Worm (Caenorhabditis elegans) whole organism, L4 larva: ENCODE data around the gene F44D12.19.

Source experiments
- F49E8.2 ChIP-seq: sonication (generic microtip); optimal IDR thresholded peaks from 2 replicates; lab custom pipeline; 2016; ENCODE audit warnings: missing compliant biosample characterization, mild to moderate bottlenecking, missing genetic modification characterization, borderline replicate concordance
- T26A8.4 ChIP-seq: fragments of 200-800 bp; sonication (Bioruptor generic); IDR thresholded peaks from 2 replicates; pipeline ENCODE4 v1.3.6; 2022; ENCODE audit warnings: missing genetic modification characterization, missing compliant biosample characterization
- Y105C5A.15 ChIP-seq: fragments of 200-800 bp; sonication (Bioruptor generic); IDR thresholded peaks from 2 replicates; pipeline ENCODE4 v1.3.6; 2022; ENCODE audit warnings: missing genetic modification characterization, missing compliant biosample characterization
- Y5F2A.4 ChIP-seq: fragments of 200-800 bp; sonication (Bioruptor generic); optimal IDR thresholded peaks from 2 replicates; lab custom pipeline; 2018; ENCODE audit warnings: mild to moderate bottlenecking, missing genetic modification characterization, missing compliant biosample characterization
- aha-1 ChIP-seq: fragments of 150-350 bp; peaks from one replicate; lab custom pipeline; 2014; ENCODE audit warnings: missing biosample characterization, missing genetic modification characterization
- aly-2 ChIP-seq: sonication (generic microtip); optimal IDR thresholded peaks from 2 replicates; lab custom pipeline; 2018; ENCODE audit warnings: missing biosample characterization, missing genetic modification characterization
- ama-1 ChIP-seq: fragments of 150-350 bp; optimal IDR thresholded peaks from 2 replicates; lab custom pipeline; 2014; ENCODE audit warnings: inconsistent platforms, mixed read lengths
- ceh-28 ChIP-seq: fragments of 150-350 bp; optimal IDR thresholded peaks from 2 replicates; lab custom pipeline; 2014; ENCODE audit warnings: missing biosample characterization, missing genetic modification reagents, missing genetic modification characterization
- ceh-32 ChIP-seq: sonication (generic microtip); optimal IDR thresholded peaks from 2 replicates; lab custom pipeline; 2016; ENCODE audit warnings: mild to moderate bottlenecking, missing genetic modification characterization, missing compliant biosample characterization; ENCODE audit not compliant: poor library complexity
- ceh-44 ChIP-seq: fragments of 200-800 bp; sonication (Bioruptor generic); IDR thresholded peaks from 2 replicates; pipeline ENCODE4 v1.3.6; 2022; ENCODE audit warnings: missing genetic modification reagents, missing genetic modification characterization, missing compliant biosample characterization
- ceh-62 ChIP-seq: sonication (generic microtip); optimal IDR thresholded peaks from 2 replicates; lab custom pipeline; 2017; ENCODE audit warnings: missing biosample characterization, missing genetic modification characterization
- ceh-82 ChIP-seq: sonication (generic microtip); optimal IDR thresholded peaks from 2 replicates; lab custom pipeline; 2017; ENCODE audit warnings: missing biosample characterization, missing genetic modification characterization
- ctbp-1 ChIP-seq: fragments of 200-800 bp; sonication (Bioruptor generic); IDR thresholded peaks from 2 replicates; pipeline ENCODE4 v1.3.6; 2022; ENCODE audit warnings: missing genetic modification reagents, missing genetic modification characterization, missing compliant biosample characterization
- daf-8 ChIP-seq: fragments of 200-800 bp; sonication (Bioruptor generic); IDR thresholded peaks from 2 replicates; pipeline ENCODE4 v1.3.6; 2022; ENCODE audit warnings: missing genetic modification characterization, missing compliant biosample characterization
- duxl-1 ChIP-seq: sonication (generic microtip); optimal IDR thresholded peaks from 2 replicates; lab custom pipeline; 2016; ENCODE audit warnings: mild to moderate bottlenecking, missing genetic modification characterization, moderate library complexity, missing compliant biosample characterization; ENCODE audit not compliant: poor library complexity
- fos-1 ChIP-seq: fragments of 150-350 bp; optimal IDR thresholded peaks from 2 replicates; lab custom pipeline; 2014; ENCODE audit warnings: missing biosample characterization, missing genetic modification characterization
- jun-1 ChIP-seq: fragments of 150-350 bp; optimal IDR thresholded peaks from 2 replicates; lab custom pipeline; 2014; ENCODE audit warnings: missing biosample characterization, missing genetic modification reagents, missing genetic modification characterization
- lin-1 ChIP-seq: fragments of 200-800 bp; sonication (Bioruptor generic); IDR thresholded peaks from 2 replicates; pipeline ENCODE4 v1.3.6; 2022; ENCODE audit warnings: missing genetic modification reagents, missing genetic modification characterization, missing compliant biosample characterization
- lin-15B ChIP-seq: fragments of 150-350 bp; sonication (generic microtip); optimal IDR thresholded peaks from 3 replicates; lab custom pipeline; 2014; ENCODE audit warnings: missing biosample characterization, missing genetic modification characterization
- lin-29 ChIP-seq: fragments of 200-800 bp; sonication (Bioruptor generic); IDR thresholded peaks from 2 replicates; pipeline ENCODE4 v1.3.6; 2022; ENCODE audit warnings: missing genetic modification reagents, missing genetic modification characterization, missing compliant biosample characterization
- lin-38 ChIP-seq: fragments of 200-800 bp; sonication (Bioruptor generic); IDR thresholded peaks from 2 replicates; pipeline ENCODE4 v1.3.6; 2022; ENCODE audit warnings: missing genetic modification reagents, missing genetic modification characterization, missing compliant biosample characterization
- lir-3 ChIP-seq: sonication (generic microtip); optimal IDR thresholded peaks from 2 replicates; lab custom pipeline; 2016; ENCODE audit warnings: mild to moderate bottlenecking, missing genetic modification characterization, missing compliant biosample characterization
- lsy-2 ChIP-seq, 2 experiments: fragments of 150-350 bp in 1 of 2; sonication (generic microtip) in 1 of 2; optimal IDR thresholded peaks; 2 replicates each; lab custom pipeline; 2014 to 2017; ENCODE audit warnings: missing biosample characterization in 2 of 2, missing genetic modification characterization in 2 of 2
- madf-5 ChIP-seq, 2 experiments: fragments of 200-800 bp; sonication (Bioruptor generic); IDR thresholded peaks; 2 replicates each; pipeline ENCODE4 v1.3.6; 2022; ENCODE audit warnings: missing compliant biosample characterization in 2 of 2, missing genetic modification characterization in 2 of 2
- madf-9 ChIP-seq: fragments of 200-800 bp; sonication (Bioruptor generic); conservative IDR thresholded peaks from 2 replicates; pipeline ENCODE4 v1.3.6; 2022; ENCODE audit warnings: missing genetic modification reagents, missing genetic modification characterization, missing compliant biosample characterization
- mdl-1 ChIP-seq, 2 experiments: fragments of 150-350 bp in 1 of 2; sonication (generic microtip) in 1 of 2; optimal IDR thresholded peaks; 2 replicates each; lab custom pipeline; 2014 to 2017; ENCODE audit warnings: missing biosample characterization in 2 of 2, missing genetic modification characterization in 2 of 2
- mes-2 ChIP-seq: sonication (generic microtip); optimal IDR thresholded peaks from 2 replicates; lab custom pipeline; 2016; ENCODE audit warnings: missing genotype, mild to moderate bottlenecking, missing genetic modification characterization, missing compliant biosample characterization; ENCODE audit not compliant: poor library complexity, severe bottlenecking
- mxl-3 ChIP-seq: fragments of 200-800 bp; sonication (Bioruptor generic); optimal IDR thresholded peaks from 2 replicates; lab custom pipeline; 2018; ENCODE audit warnings: mild to moderate bottlenecking, missing genetic modification characterization, missing compliant biosample characterization
- nhr-10 ChIP-seq: fragments of 150-350 bp; optimal IDR thresholded peaks from 2 replicates; lab custom pipeline; 2014; ENCODE audit warnings: missing biosample characterization, missing genetic modification characterization
- nhr-41 ChIP-seq: fragments of 200-800 bp; sonication (Bioruptor generic); IDR thresholded peaks from 2 replicates; pipeline ENCODE4 v1.3.6; 2022; ENCODE audit warnings: missing genetic modification reagents, missing genetic modification characterization, missing compliant biosample characterization
- nhr-42 ChIP-seq: fragments of 200-800 bp; sonication (Bioruptor generic); IDR thresholded peaks from 2 replicates; pipeline ENCODE4 v1.3.6; 2022; ENCODE audit warnings: missing genetic modification characterization, missing compliant biosample characterization
- nhr-77 ChIP-seq: fragments of 150-350 bp; optimal IDR thresholded peaks from 2 replicates; lab custom pipeline; 2014; ENCODE audit warnings: missing biosample characterization, missing genetic modification characterization
- saeg-2 ChIP-seq: fragments of 200-800 bp; sonication (Bioruptor generic); IDR thresholded peaks from 2 replicates; pipeline ENCODE4 v1.3.6; 2022; ENCODE audit warnings: missing genetic modification reagents, missing genetic modification characterization, missing compliant biosample characterization
- sdz-12 ChIP-seq: fragments of 200-800 bp; sonication (Bioruptor generic); optimal IDR thresholded peaks from 2 replicates; lab custom pipeline; 2018; ENCODE audit warnings: mild to moderate bottlenecking, missing genetic modification characterization, missing compliant biosample characterization
- set-16 ChIP-seq: fragments of 200-800 bp; sonication (Bioruptor generic); IDR thresholded peaks from 2 replicates; pipeline ENCODE4 v1.3.6; 2022; ENCODE audit warnings: missing genetic modification reagents, missing genetic modification characterization, missing compliant biosample characterization
- spr-3 ChIP-seq: fragments of 200-800 bp; sonication (Bioruptor generic); optimal IDR thresholded peaks from 2 replicates; lab custom pipeline; 2018; ENCODE audit warnings: mild to moderate bottlenecking, missing genetic modification characterization, missing compliant biosample characterization
- tag-97 ChIP-seq: fragments of 200-800 bp; sonication (Bioruptor generic); IDR thresholded peaks from 2 replicates; pipeline ENCODE4 v1.3.6; 2022; ENCODE audit warnings: missing genetic modification characterization, missing compliant biosample characterization
- tra-1 ChIP-seq: fragments of 200-800 bp; sonication (Bioruptor generic); IDR thresholded peaks from 2 replicates; pipeline ENCODE4 v1.3.6; 2022; ENCODE audit warnings: missing genetic modification reagents, missing genetic modification characterization, missing compliant biosample characterization
- zfp-3 ChIP-seq: fragments of 200-800 bp; sonication (Bioruptor generic); conservative IDR thresholded peaks from 2 replicates; pipeline ENCODE4 v1.3.6; 2022; ENCODE audit warnings: missing genetic modification reagents, missing genetic modification characterization, missing compliant biosample characterization
- zip-2 ChIP-seq: fragments of 150-350 bp; optimal IDR thresholded peaks from 2 replicates; lab custom pipeline; 2014; ENCODE audit warnings: missing biosample characterization, missing genetic modification characterization
- ztf-11 ChIP-seq: fragments of 150-350 bp; optimal IDR thresholded peaks from 2 replicates; lab custom pipeline; 2014; ENCODE audit warnings: missing biosample characterization, missing genetic modification characterization

Gene F44D12.19

ce11 chrIV:10021283-10021682, at the start of gene F44D12.19:
F44D12.19 (plus strand) TSS chrIV:10021583.
- TF ChIP-seq mxl-3 (GFP tag; lab: Kevin White, UChicago) (no peak), nhr-42 (no peak), ceh-82 (tag; lab: Kevin White, UChicago) (no peak), saeg-2 (GFP tag; lab: Robert Waterston, UW) (no peak), ceh-28 (no peak), ztf-11 (tag; lab: Kevin White, UChicago) (no peak), sdz-12 (GFP tag; lab: Kevin White, UChicago) (no peak), lsy-2 (tag; optimal IDR thresholded peaks at IDR 0.05; lab: Kevin White, UChicago) (no peak), lir-3 (tag; lab: Kevin White, UChicago) (no peak), mdl-1 (tag; optimal IDR thresholded peaks at IDR 0.05; lab: Kevin White, UChicago) (no peak), tra-1 (no peak), ceh-62 (tag; lab: Kevin White, UChicago) (no peak), set-16 (GFP tag; lab: Robert Waterston, UW) (no peak), nhr-41 (no peak)

ce11 chrIV:9972629-9973028, 48.8 kb upstream of the F44D12.19 start, which contains the start of the genes C47E12.12 and C47E12.10:
C47E12.12 (minus strand) TSS chrIV:9972729.
C47E12.10 (plus strand) TSS chrIV:9972800.
- TF ChIP-seq nhr-77 (tag; lab: Kevin White, UChicago) (no peak), jun-1 (no peak), mes-2 (tag; lab: Kevin White, UChicago) (no peak), daf-8 (GFP tag; lab: Robert Waterston, UW) (no peak), aly-2 (tag; lab: Kevin White, UChicago) (no peak), T26A8.4 (no peak), madf-5 (GFP tag; IDR thresholded peaks at IDR 0.05; lab: Robert Waterston, UW) (no peak), duxl-1 (tag; lab: Kevin White, UChicago) (no peak), fos-1 (tag; lab: Kevin White, UChicago) (no peak), madf-9 (GFP tag; lab: Robert Waterston, UW) (no peak), lin-29 (GFP tag; lab: Robert Waterston, UW) (no peak), F49E8.2 (no peak), nhr-10 (tag; lab: Kevin White, UChicago) (no peak), lin-1 (GFP tag; lab: Robert Waterston, UW) (no peak), aha-1 (no peak), ama-1 (no peak), ctbp-1 (GFP tag; lab: Robert Waterston, UW) (no peak), ceh-32 (tag; lab: Kevin White, UChicago) (no peak), zip-2 (tag; lab: Kevin White, UChicago) (no peak), lin-15B (no peak)

ce11 chrIV:9974392-9974791, 47.0 kb upstream of the F44D12.19 start, which contains the start of gene C47E12.9:
C47E12.9 (plus strand) TSS chrIV:9974692.
- no peak for TF ChIP-seq nhr-10 (tag; lab: Kevin White, UChicago)
- TF ChIP-seq Y105C5A.15: no peak
- TF ChIP-seq zfp-3 (GFP tag; lab: Robert Waterston, UW): no peak
- no peak for TF ChIP-seq ceh-28
- no peak for TF ChIP-seq tag-97
- TF ChIP-seq ama-1: no peak
- no peak for TF ChIP-seq Y5F2A.4 (GFP tag; lab: Kevin White, UChicago)
- TF ChIP-seq lin-38 (GFP tag; lab: Robert Waterston, UW): no peak
- TF ChIP-seq spr-3 (GFP tag; lab: Kevin White, UChicago): no peak
- TF ChIP-seq ceh-44 (GFP tag; lab: Robert Waterston, UW): no peak
- TF ChIP-seq, all 104 proteins: peak for 0
